Worm (Caenorhabditis elegans) whole organism, midembryonic: ENCODE measurements around the gene W06G6.2.

Experiments used
- cog-1 ChIP-seq: sonication (generic microtip); optimal IDR thresholded peaks from 2 replicates; lab custom pipeline; 2016; ENCODE audit warnings: missing genetic modification characterization, missing compliant biosample characterization
- flt-1 ChIP-seq: fragments of 200-800 bp; sonication (Bioruptor generic); IDR thresholded peaks from 2 replicates; pipeline ENCODE4 v1.3.6; 2022; ENCODE audit warnings: missing genetic modification characterization, missing compliant biosample characterization
- med-1 ChIP-seq: sonication (generic microtip); optimal IDR thresholded peaks from 2 replicates; lab custom pipeline; 2017; ENCODE audit warnings: missing genetic modification characterization, mild to moderate bottlenecking, missing compliant biosample characterization, antibody characterized with exemption, missing genetic modification reagents; ENCODE audit not compliant: insufficient read depth
- tab-1 ChIP-seq: fragments of 200-800 bp; sonication (Bioruptor generic); IDR thresholded peaks from 2 replicates; pipeline ENCODE4 v1.3.6; 2022; ENCODE audit warnings: missing genetic modification characterization, missing compliant biosample characterization

DNA sequence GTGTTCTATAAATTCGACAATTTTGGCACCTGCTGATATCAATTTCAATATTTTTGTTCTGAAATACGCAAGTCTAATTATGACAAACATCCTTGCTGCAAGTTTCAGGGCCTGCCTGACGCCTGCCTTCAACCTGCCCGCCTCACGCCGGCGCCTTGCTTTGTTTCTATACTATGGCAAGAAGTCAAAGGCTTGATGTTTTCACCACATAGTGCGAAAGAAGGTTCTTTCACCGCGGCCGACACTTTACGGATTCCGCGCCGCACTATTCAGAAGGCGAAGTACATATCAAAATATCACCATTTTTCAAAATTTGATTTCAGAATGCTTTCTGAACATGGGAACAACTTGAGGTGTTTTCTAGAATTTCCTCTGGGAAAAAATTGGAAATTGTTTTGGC is 39.6 kb upstream of the W06G6.2 start:
- TF ChIP-seq tab-1 (GFP tag; lab: Robert Waterston, UW) (no peak), flt-1 (GFP tag; lab: Robert Waterston, UW) (no peak), med-1 (GFP tag; lab: Kevin White, UChicago) (no peak), cog-1 (tag; lab: Kevin White, UChicago) (no peak)
